Worm (Caenorhabditis elegans): ENCODE results near the gene ZK622.4.

The ZK622.4 gene

DNA sequence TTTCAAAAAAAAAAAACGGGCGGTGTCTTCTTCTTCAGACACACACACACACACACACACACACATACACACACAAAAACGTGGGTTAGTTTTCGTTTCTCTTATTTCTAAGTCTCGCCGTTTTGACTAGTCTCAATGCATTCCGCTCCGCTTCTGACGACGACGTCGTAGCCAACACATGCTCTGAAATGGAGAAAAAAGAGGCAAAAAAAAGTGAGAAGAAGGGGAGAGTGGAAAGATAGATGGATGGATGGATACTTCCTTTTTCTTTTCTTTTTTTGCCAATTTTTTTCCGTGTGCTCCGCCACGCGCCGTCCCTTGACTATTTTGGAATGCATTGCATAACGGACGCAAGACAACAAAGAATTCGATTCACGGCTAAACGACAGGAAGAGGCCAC lies 15.8 kb upstream of the ZK622.4 start:
- TF ChIP-seq unc-39 (tag; optimal IDR thresholded peaks at IDR 0.05) (no peak), nhr-28 (tag; optimal IDR thresholded peaks at IDR 0.05) (no peak), skn-1 (tag; optimal IDR thresholded peaks at IDR 0.05) (no peak), daf-12 (tag; optimal IDR thresholded peaks at IDR 0.05) (no peak), nhr-12 (tag; optimal IDR thresholded peaks at IDR 0.05) (no peak), fkh-10 (GFP tag; optimal IDR thresholded peaks at IDR 0.05) (peak; percentile 57), hmg-11 (tag; optimal IDR thresholded peaks at IDR 0.05) (peak; percentile 30), fkh-2 (tag; optimal IDR thresholded peaks at IDR 0.05) (no peak), nhr-25 (tag; optimal IDR thresholded peaks at IDR 0.05) (no peak), pha-4 (tag; optimal IDR thresholded peaks at IDR 0.05) (no peak), elt-2 (tag; optimal IDR thresholded peaks at IDR 0.05) (no peak), nhr-77 (tag; optimal IDR thresholded peaks at IDR 0.05) (no peak), ztf-11 (tag; optimal IDR thresholded peaks at IDR 0.05) (no peak), zag-1 (tag; optimal IDR thresholded peaks at IDR 0.05) (no peak), lin-39 (tag; optimal IDR thresholded peaks at IDR 0.05) (peak; percentile 63), sea-2 (GFP tag; optimal IDR thresholded peaks at IDR 0.05) (no peak), nfya-1 (tag; optimal IDR thresholded peaks at IDR 0.05; ENCODE audit: insufficient read depth) (peak; percentile 57), nhr-237 (tag; optimal IDR thresholded peaks at IDR 0.05) (no peak), ceh-16 (tag; optimal IDR thresholded peaks at IDR 0.05) (no peak), fos-1 (tag; optimal IDR thresholded peaks at IDR 0.05) (no peak), ztf-4 (tag; optimal IDR thresholded peaks at IDR 0.05) (no peak), nhr-76 (tag; optimal IDR thresholded peaks at IDR 0.05) (no peak), mml-1 (tag; optimal IDR thresholded peaks at IDR 0.05) (no peak), nhr-11 (tag; optimal IDR thresholded peaks at IDR 0.05) (no peak), nhr-43 (tag; optimal IDR thresholded peaks at IDR 0.05; ENCODE audit: poor library complexity, severe bottlenecking) (no peak), egl-5 (tag; optimal IDR thresholded peaks at IDR 0.05) (no peak), eor-1 (tag; optimal IDR thresholded peaks at IDR 0.05) (no peak)

DNA sequence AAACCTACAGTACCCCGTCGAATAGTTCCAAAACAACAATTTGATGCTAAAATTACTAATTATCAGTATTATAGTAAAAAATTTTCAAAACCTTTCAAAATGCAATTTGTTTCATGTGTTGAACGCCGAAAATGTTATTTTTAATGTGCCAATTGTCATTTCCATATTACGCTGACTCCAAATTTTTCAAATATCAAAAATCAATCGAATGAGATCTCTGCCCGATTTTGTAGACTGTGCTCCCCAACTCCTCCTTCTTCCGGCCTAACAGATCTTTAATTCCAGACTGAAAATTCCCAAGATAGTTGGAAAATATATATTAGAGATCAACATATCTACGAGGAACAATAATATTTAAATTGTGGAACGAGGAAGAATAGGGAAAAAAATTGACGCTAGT lies 14.7 kb upstream of the ZK622.4 start:
- TF ChIP-seq nhr-77 (tag; optimal IDR thresholded peaks at IDR 0.05) (no peak), daf-12 (tag; optimal IDR thresholded peaks at IDR 0.05) (no peak), elt-2 (tag; optimal IDR thresholded peaks at IDR 0.05) (peak; percentile 53), nhr-43 (tag; optimal IDR thresholded peaks at IDR 0.05; ENCODE audit: poor library complexity, severe bottlenecking) (no peak), pqm-1 (tag; optimal IDR thresholded peaks at IDR 0.05) (peak; percentile 28), ama-1 (optimal IDR thresholded peaks at IDR 0.05) (peak; percentile 80), ceh-82 (tag; optimal IDR thresholded peaks at IDR 0.05) (no peak), mml-1 (tag; optimal IDR thresholded peaks at IDR 0.05) (no peak), ceh-28 (tag; optimal IDR thresholded peaks at IDR 0.05) (no peak)

DNA sequence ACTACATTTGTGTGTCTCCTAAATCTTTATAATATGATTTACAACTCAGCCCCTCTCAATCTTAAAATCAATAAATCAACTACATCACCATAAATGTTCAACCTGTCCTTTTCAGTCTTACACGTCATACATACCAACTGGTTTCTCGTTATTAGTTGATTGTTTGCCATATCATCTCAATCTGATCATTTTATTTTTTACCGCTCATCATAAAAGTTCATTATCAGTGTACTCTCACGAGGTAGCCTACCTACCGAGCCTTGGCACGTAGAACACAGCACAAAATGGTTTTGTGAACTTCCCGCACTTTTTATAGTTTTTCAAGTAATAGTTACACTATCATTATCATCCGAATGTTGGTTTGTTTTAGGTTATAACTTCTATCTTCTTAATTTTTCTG lies 11.4 kb upstream of the ZK622.4 start:
- TF ChIP-seq nhr-23 (tag; optimal IDR thresholded peaks at IDR 0.05) = no peak
- no peak for TF ChIP-seq elt-1 (tag; optimal IDR thresholded peaks at IDR 0.05)
- no peak for TF ChIP-seq unc-62 (GFP tag; optimal IDR thresholded peaks at IDR 0.05)
- peak; percentile 62 for TF ChIP-seq jun-1 (tag; optimal IDR thresholded peaks at IDR 0.05)
- TF ChIP-seq ztf-11 (tag; optimal IDR thresholded peaks at IDR 0.05) = no peak
- TF ChIP-seq ceh-28 (tag; optimal IDR thresholded peaks at IDR 0.05) = peak; percentile 27
- TF ChIP-seq unc-39 (tag; optimal IDR thresholded peaks at IDR 0.05) = no peak
- no peak for TF ChIP-seq skn-1 (tag; optimal IDR thresholded peaks at IDR 0.05)
- TF ChIP-seq lin-39 (tag; optimal IDR thresholded peaks at IDR 0.05) = no peak
- TF ChIP-seq ceh-16 (tag; optimal IDR thresholded peaks at IDR 0.05) = no peak
- TF ChIP-seq pqm-1 (tag; optimal IDR thresholded peaks at IDR 0.05) = peak; percentile 71
- TF ChIP-seq elt-2 (tag; optimal IDR thresholded peaks at IDR 0.05) = peak; percentile 97
- no peak for TF ChIP-seq ztf-4 (tag; optimal IDR thresholded peaks at IDR 0.05)
- no peak for TF ChIP-seq tbx-2 (tag; optimal IDR thresholded peaks at IDR 0.05)
- peak; percentile 5 for TF ChIP-seq nhr-43 (tag; optimal IDR thresholded peaks at IDR 0.05; ENCODE audit: poor library complexity, severe bottlenecking)
- no peak for TF ChIP-seq eor-1 (tag; optimal IDR thresholded peaks at IDR 0.05)
- no peak for TF ChIP-seq lin-15B (tag; optimal IDR thresholded peaks at IDR 0.05)
- TF ChIP-seq elt-3 (tag; optimal IDR thresholded peaks at IDR 0.05) = no peak

DNA sequence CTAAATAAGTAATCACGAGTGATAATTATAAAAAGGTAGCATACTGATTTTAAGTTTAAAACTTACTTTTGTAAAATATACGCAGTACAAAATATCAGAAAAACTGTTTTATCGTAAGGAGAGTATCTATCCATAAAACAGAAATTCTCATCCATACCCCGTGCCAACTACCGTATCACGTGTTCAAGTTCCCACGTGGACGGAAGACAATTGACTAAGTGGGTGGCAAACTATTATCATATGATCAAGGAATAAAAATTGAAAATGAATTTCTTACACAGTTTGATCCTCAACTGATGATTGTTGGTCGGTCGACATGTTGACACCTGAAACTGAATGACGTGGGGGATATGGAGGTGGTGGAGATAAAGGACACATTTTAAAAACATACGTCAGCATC lies 10.3 kb upstream of the ZK622.4 start, which contains the start of gene pmt-1:
Gene pmt-1 (minus strand): TSS at position 332 of the 400 bp plus-strand sequence.
- TF ChIP-seq ztf-11 (tag; optimal IDR thresholded peaks at IDR 0.05) (no peak), sea-2 (GFP tag; optimal IDR thresholded peaks at IDR 0.05) (no peak), unc-62 (GFP tag; optimal IDR thresholded peaks at IDR 0.05) (no peak), nhr-67 (tag; optimal IDR thresholded peaks at IDR 0.05) (no peak), elt-3 (tag; optimal IDR thresholded peaks at IDR 0.05) (no peak), lin-39 (tag; optimal IDR thresholded peaks at IDR 0.05) (no peak), elt-1 (tag; optimal IDR thresholded peaks at IDR 0.05) (no peak), fkh-2 (tag; optimal IDR thresholded peaks at IDR 0.05) (no peak), mdl-1 (tag; optimal IDR thresholded peaks at IDR 0.05) (no peak), eor-1 (tag; optimal IDR thresholded peaks at IDR 0.05) (no peak), nhr-25 (tag; optimal IDR thresholded peaks at IDR 0.05) (no peak), hmg-11 (tag; optimal IDR thresholded peaks at IDR 0.05) (no peak), nhr-43 (tag; optimal IDR thresholded peaks at IDR 0.05; ENCODE audit: poor library complexity, severe bottlenecking) (peak; percentile 71), unc-39 (tag; optimal IDR thresholded peaks at IDR 0.05) (no peak), skn-1 (tag; optimal IDR thresholded peaks at IDR 0.05) (no peak), nhr-23 (tag; optimal IDR thresholded peaks at IDR 0.05) (peak; percentile 12), jun-1 (tag; optimal IDR thresholded peaks at IDR 0.05) (peak; percentile 28), pqm-1 (tag; optimal IDR thresholded peaks at IDR 0.05) (peak; percentile 43), elt-2 (tag; optimal IDR thresholded peaks at IDR 0.05) (peak; percentile 78), ceh-28 (tag; optimal IDR thresholded peaks at IDR 0.05) (no peak), lsy-12 (tag; optimal IDR thresholded peaks at IDR 0.05) (peak; percentile 2), egl-27 (tag; optimal IDR thresholded peaks at IDR 0.05) (no peak), nfya-1 (tag; optimal IDR thresholded peaks at IDR 0.05; ENCODE audit: insufficient read depth) (peak; percentile 11), ama-1 (optimal IDR thresholded peaks at IDR 0.05) (no peak), R02D3.7 (tag; optimal IDR thresholded peaks at IDR 0.05) (no peak), daf-12 (tag; optimal IDR thresholded peaks at IDR 0.05) (no peak), ceh-82 (tag; optimal IDR thresholded peaks at IDR 0.05) (no peak), nhr-76 (tag; optimal IDR thresholded peaks at IDR 0.05) (no peak), nhr-11 (tag; optimal IDR thresholded peaks at IDR 0.05) (no peak), tbx-2 (tag; optimal IDR thresholded peaks at IDR 0.05) (no peak)
